Worm (Caenorhabditis elegans) whole organism, L4 larva: ENCODE results near the gene abu-9.

Experiments
- D1046.2 ChIP-seq: fragments of 200-800 bp; sonication (Bioruptor generic); IDR thresholded peaks from 2 replicates; pipeline ENCODE4 v1.3.6; 2022; ENCODE audit warnings: missing genetic modification characterization, missing compliant biosample characterization
- daf-12 ChIP-seq: fragments of 150-350 bp; optimal IDR thresholded peaks from 2 replicates; lab custom pipeline; 2014; ENCODE audit warnings: missing biosample characterization, missing genetic modification reagents, missing genetic modification characterization
- daf-16 ChIP-seq, 3 experiments: sonication (generic microtip); optimal IDR thresholded peaks; 2 replicates each; lab custom pipeline; 2016 to 2017; ENCODE audit warnings: missing genetic modification characterization in 3 of 3, missing genetic modification reagents in 3 of 3, mild to moderate bottlenecking in 2 of 3, missing compliant biosample characterization in 2 of 3, missing biosample characterization in 1 of 3, moderate library complexity in 1 of 3
- dmd-6 ChIP-seq: fragments of 200-800 bp; sonication (Bioruptor generic); IDR thresholded peaks from 2 replicates; pipeline ENCODE4 v1.3.6; 2022; ENCODE audit warnings: missing genetic modification reagents, missing genetic modification characterization, missing compliant biosample characterization
- fos-1 ChIP-seq: fragments of 150-350 bp; optimal IDR thresholded peaks from 2 replicates; lab custom pipeline; 2014; ENCODE audit warnings: missing biosample characterization, missing genetic modification characterization
- hlh-30 ChIP-seq: sonication (generic microtip); optimal IDR thresholded peaks from 2 replicates; lab custom pipeline; 2017; ENCODE audit warnings: antibody characterized with exemption, mild to moderate bottlenecking, missing genetic modification characterization, missing compliant biosample characterization; ENCODE audit not compliant: insufficient read depth
- lin-1 ChIP-seq: fragments of 200-800 bp; sonication (Bioruptor generic); IDR thresholded peaks from 2 replicates; pipeline ENCODE4 v1.3.6; 2022; ENCODE audit warnings: missing genetic modification reagents, missing genetic modification characterization, missing compliant biosample characterization
- lir-3 ChIP-seq: sonication (generic microtip); optimal IDR thresholded peaks from 2 replicates; lab custom pipeline; 2016; ENCODE audit warnings: mild to moderate bottlenecking, missing genetic modification characterization, missing compliant biosample characterization
- nhr-11 ChIP-seq: fragments of 150-350 bp; optimal IDR thresholded peaks from 2 replicates; lab custom pipeline; 2014; ENCODE audit warnings: missing biosample characterization, missing genetic modification characterization
- pqm-1 ChIP-seq: sonication (generic microtip); optimal IDR thresholded peaks from 2 replicates; lab custom pipeline; 2017; ENCODE audit warnings: missing biosample characterization, missing genetic modification characterization
- tra-1 ChIP-seq: fragments of 200-800 bp; sonication (Bioruptor generic); IDR thresholded peaks from 2 replicates; pipeline ENCODE4 v1.3.6; 2022; ENCODE audit warnings: missing genetic modification reagents, missing genetic modification characterization, missing compliant biosample characterization
- unc-130 ChIP-seq: sonication (generic microtip); optimal IDR thresholded peaks from 2 replicates; lab custom pipeline; 2016; ENCODE audit warnings: missing genetic modification reagents, missing genetic modification characterization, missing compliant biosample characterization
- zip-2 ChIP-seq: fragments of 150-350 bp; optimal IDR thresholded peaks from 2 replicates; lab custom pipeline; 2014; ENCODE audit warnings: missing biosample characterization, missing genetic modification characterization
- ztf-11 ChIP-seq: fragments of 150-350 bp; optimal IDR thresholded peaks from 2 replicates; lab custom pipeline; 2014; ENCODE audit warnings: missing biosample characterization, missing genetic modification characterization

DNA sequence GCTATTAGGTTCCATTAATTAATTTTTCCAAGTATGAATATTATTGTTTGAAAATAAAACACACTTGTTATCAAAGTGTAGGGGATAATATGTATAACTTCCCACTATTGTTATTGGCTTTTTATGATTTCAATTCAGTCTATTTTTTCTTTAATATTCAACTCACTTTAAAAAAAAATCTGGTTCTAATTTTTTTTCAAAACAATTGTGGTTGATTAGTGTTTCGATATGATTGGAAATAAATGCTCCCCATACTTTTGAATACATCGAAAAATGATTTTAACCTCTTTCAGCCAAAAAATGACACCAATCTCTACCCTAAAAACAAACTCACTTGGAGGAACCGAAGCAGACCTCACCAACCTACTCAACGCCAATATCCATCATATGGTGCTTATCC is 18.5 kb downstream of the abu-9 start, which contains the start of gene F55E10.2:
- no peak for TF ChIP-seq zip-2 (tag; lab: Kevin White, UChicago)
- no peak for TF ChIP-seq ztf-11 (tag; lab: Kevin White, UChicago)
- TF ChIP-seq tra-1 (GFP tag; lab: Robert Waterston, UW), result no peak
- no peak for TF ChIP-seq D1046.2 (GFP tag; lab: Robert Waterston, UW)
- TF ChIP-seq daf-12 (tag; lab: Kevin White, UChicago), result no peak
- no peak for TF ChIP-seq nhr-11 (tag; lab: Kevin White, UChicago)
- TF ChIP-seq pqm-1, result no peak
- TF ChIP-seq unc-130, result no peak
- no peak for TF ChIP-seq lir-3 (tag; lab: Kevin White, UChicago)
- no peak for TF ChIP-seq dmd-6 (GFP tag; lab: Robert Waterston, UW)
- TF ChIP-seq fos-1, result no peak
- TF ChIP-seq hlh-30 (tag; lab: Kevin White, UChicago), result no peak
- no peak for TF ChIP-seq daf-16 (GFP tag; optimal IDR thresholded peaks at IDR 0.05; lab: Kevin White, UChicago)
- TF ChIP-seq daf-16 (tag; optimal IDR thresholded peaks at IDR 0.05; lab: Kevin White, UChicago), result no peak
- no peak for TF ChIP-seq lin-1 (GFP tag; lab: Robert Waterston, UW)
